Worm (Caenorhabditis elegans) whole organism, L3 larva: ENCODE measurements around the gene fbxa-126.

Source experiments
- ZK546.5 ChIP-seq: sonication (generic microtip); optimal IDR thresholded peaks from 2 replicates; lab custom pipeline; 2017; ENCODE audit warnings: missing biosample characterization, missing genetic modification characterization
- ceh-16 ChIP-seq: sonication (generic microtip); optimal IDR thresholded peaks from 2 replicates; lab custom pipeline; 2017; ENCODE audit warnings: missing biosample characterization, missing genetic modification characterization
- ceh-28 ChIP-seq: fragments of 150-350 bp; optimal IDR thresholded peaks from 2 replicates; lab custom pipeline; 2014; ENCODE audit warnings: missing biosample characterization, missing genetic modification reagents, missing genetic modification characterization
- ceh-9 ChIP-seq: sonication (generic microtip); optimal IDR thresholded peaks from 2 replicates; lab custom pipeline; 2018; ENCODE audit warnings: missing biosample characterization, missing genetic modification characterization
- daf-12 ChIP-seq: fragments of 150-350 bp; optimal IDR thresholded peaks from 2 replicates; lab custom pipeline; 2014; ENCODE audit warnings: missing biosample characterization, missing genetic modification reagents, missing genetic modification characterization
- egl-27 ChIP-seq: sonication (generic microtip); optimal IDR thresholded peaks from 4 replicates; lab custom pipeline; 2017; ENCODE audit warnings: missing biosample characterization, missing genetic modification reagents, missing genetic modification characterization
- egl-5 ChIP-seq: fragments of 150-350 bp; optimal IDR thresholded peaks from 2 replicates; lab custom pipeline; 2017; ENCODE audit warnings: missing biosample characterization, missing genetic modification reagents, missing genetic modification characterization, inconsistent platforms
- elt-1 ChIP-seq: fragments of 150-350 bp; optimal IDR thresholded peaks from 2 replicates; lab custom pipeline; 2014; ENCODE audit warnings: missing biosample characterization, missing genetic modification characterization
- elt-2 ChIP-seq: sonication (generic microtip); optimal IDR thresholded peaks from 2 replicates; lab custom pipeline; 2016; ENCODE audit warnings: missing genetic modification reagents, mild to moderate bottlenecking, missing genetic modification characterization, missing compliant biosample characterization
- elt-3 ChIP-seq, 3 experiments: fragments of 150-350 bp in 1 of 3; sonication (generic microtip) in 2 of 3; optimal IDR thresholded peaks; 2 replicates in 2 of 3; 4 replicates in 1 of 3; lab custom pipeline; 2014 to 2017; ENCODE audit warnings: missing biosample characterization in 3 of 3, missing genetic modification characterization in 3 of 3
- fkh-2 ChIP-seq: fragments of 150-350 bp; optimal IDR thresholded peaks from 2 replicates; lab custom pipeline; 2014; ENCODE audit warnings: missing biosample characterization, missing genetic modification reagents, missing genetic modification characterization
- jun-1 ChIP-seq: fragments of 150-350 bp; optimal IDR thresholded peaks from 2 replicates; lab custom pipeline; 2014; ENCODE audit warnings: missing biosample characterization, missing genetic modification reagents, missing genetic modification characterization
- lin-15B ChIP-seq: fragments of 150-350 bp; optimal IDR thresholded peaks from 2 replicates; lab custom pipeline; 2014; ENCODE audit warnings: missing biosample characterization, missing genetic modification characterization
- lin-39 ChIP-seq: fragments of 150-350 bp; optimal IDR thresholded peaks from 2 replicates; lab custom pipeline; 2018; ENCODE audit warnings: missing biosample characterization, missing genetic modification reagents, missing genetic modification characterization
- lsy-12 ChIP-seq: sonication (generic microtip); optimal IDR thresholded peaks from 2 replicates; lab custom pipeline; 2016; ENCODE audit warnings: mild to moderate bottlenecking, missing genetic modification characterization, missing compliant biosample characterization
- mdl-1 ChIP-seq: fragments of 150-350 bp; optimal IDR thresholded peaks from 2 replicates; lab custom pipeline; 2014; ENCODE audit warnings: missing biosample characterization, missing genetic modification characterization
- nfya-1 ChIP-seq: sonication (generic microtip); optimal IDR thresholded peaks from 2 replicates; lab custom pipeline; 2017; ENCODE audit warnings: missing genetic modification characterization, mild to moderate bottlenecking, missing compliant biosample characterization, antibody characterized with exemption, moderate library complexity; ENCODE audit not compliant: insufficient read depth
- nhr-12 ChIP-seq: fragments of 150-350 bp; optimal IDR thresholded peaks from 2 replicates; lab custom pipeline; 2014; ENCODE audit warnings: missing biosample characterization, missing genetic modification characterization
- nhr-23 ChIP-seq: fragments of 150-350 bp; optimal IDR thresholded peaks from 2 replicates; lab custom pipeline; 2014; ENCODE audit warnings: missing biosample characterization, missing genetic modification reagents, missing genetic modification characterization
- nhr-237 ChIP-seq: fragments of 150-350 bp; optimal IDR thresholded peaks from 2 replicates; lab custom pipeline; 2014; ENCODE audit warnings: missing biosample characterization, missing genetic modification characterization
- nhr-25 ChIP-seq: sonication (generic microtip); optimal IDR thresholded peaks from 2 replicates; lab custom pipeline; 2017; ENCODE audit warnings: missing biosample characterization, missing genetic modification characterization
- nhr-28 ChIP-seq: fragments of 150-350 bp; optimal IDR thresholded peaks from 2 replicates; lab custom pipeline; 2014; ENCODE audit warnings: missing biosample characterization, missing genetic modification characterization
- nhr-43 ChIP-seq: sonication (generic microtip); optimal IDR thresholded peaks from 2 replicates; lab custom pipeline; 2016; ENCODE audit warnings: mild to moderate bottlenecking, missing genetic modification characterization, missing compliant biosample characterization; ENCODE audit not compliant: poor library complexity, severe bottlenecking
- nhr-67 ChIP-seq: fragments of 150-350 bp; optimal IDR thresholded peaks from 2 replicates; lab custom pipeline; 2014; ENCODE audit warnings: missing biosample characterization, missing genetic modification characterization
- nhr-76 ChIP-seq: fragments of 150-350 bp; sonication (generic microtip); optimal IDR thresholded peaks from 5 replicates; lab custom pipeline; 2014; ENCODE audit warnings: missing biosample characterization, missing genetic modification characterization
- nhr-77 ChIP-seq: fragments of 150-350 bp; optimal IDR thresholded peaks from 2 replicates; lab custom pipeline; 2014; ENCODE audit warnings: missing biosample characterization, missing genetic modification characterization
- pha-4 ChIP-seq: fragments of 150-350 bp; optimal IDR thresholded peaks from 2 replicates; lab custom pipeline; 2014; ENCODE audit warnings: missing biosample characterization, missing genetic modification reagents, missing genetic modification characterization
- sea-2 ChIP-seq: fragments of 150-350 bp; sonication (generic microtip); optimal IDR thresholded peaks from 4 replicates; lab custom pipeline; 2014; ENCODE audit warnings: missing biosample characterization, missing genetic modification reagents, missing genetic modification characterization
- snpc-4 ChIP-seq: fragments of 150-350 bp; optimal IDR thresholded peaks from 2 replicates; lab custom pipeline; 2014; ENCODE audit warnings: missing biosample characterization, missing genetic modification characterization
- tbx-2 ChIP-seq: sonication (generic microtip); optimal IDR thresholded peaks from 2 replicates; lab custom pipeline; 2016; ENCODE audit warnings: mild to moderate bottlenecking, missing genetic modification characterization, missing compliant biosample characterization
- zag-1 ChIP-seq: fragments of 150-350 bp; optimal IDR thresholded peaks from 2 replicates; lab custom pipeline; 2014; ENCODE audit warnings: missing biosample characterization, missing genetic modification characterization
- ztf-11 ChIP-seq: fragments of 150-350 bp; optimal IDR thresholded peaks from 2 replicates; lab custom pipeline; 2014; ENCODE audit warnings: missing biosample characterization, missing genetic modification characterization
- ztf-4 ChIP-seq: fragments of 150-350 bp; optimal IDR thresholded peaks from 2 replicates; lab custom pipeline; 2014; ENCODE audit warnings: missing biosample characterization, missing genetic modification characterization

fbxa-126 gene

DNA sequence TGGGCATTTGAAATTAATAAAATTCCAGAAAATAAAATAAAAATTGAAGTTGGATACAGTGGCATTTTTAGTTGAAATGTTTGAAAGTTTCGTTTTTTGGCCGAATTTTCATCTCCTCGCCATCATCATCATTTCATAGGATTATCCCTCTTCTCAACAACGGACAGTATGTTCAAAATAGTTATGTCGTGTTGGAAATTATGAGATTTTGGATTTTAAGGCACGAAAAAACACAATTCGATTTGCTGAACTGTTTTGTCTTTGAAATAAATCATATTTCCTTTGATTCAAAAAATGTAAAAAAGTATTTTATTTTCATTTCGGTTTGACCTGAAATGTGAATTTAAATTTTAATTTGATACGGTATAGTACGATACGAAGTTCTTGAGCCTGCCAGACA is 22.2 kb upstream of the fbxa-126 start, which contains the start of gene srlf-28:
srlf-28 (minus strand) TSS at position 101 of the 400 bp plus-strand sequence.
- TF ChIP-seq nhr-67 (tag; lab: Kevin White, UChicago) (no peak), snpc-4 (tag; lab: Kevin White, UChicago) (no peak), nhr-28 (tag; lab: Kevin White, UChicago) (no peak), lsy-12 (tag; lab: Kevin White, UChicago) (no peak), sea-2 (GFP tag; lab: Kevin White, UChicago) (no peak), daf-12 (tag; lab: Kevin White, UChicago) (no peak), egl-27 (tag; lab: Kevin White, UChicago) (no peak), ztf-4 (tag; lab: Kevin White, UChicago) (no peak), lin-15B (no peak), nhr-76 (no peak), pha-4 (tag; lab: Kevin White, UChicago) (no peak), ZK546.5 (tag; lab: Kevin White, UChicago) (no peak), nhr-23 (tag; lab: Kevin White, UChicago) (no peak), egl-5 (tag; lab: Kevin White, UChicago) (no peak), elt-2 (tag; lab: Kevin White, UChicago) (no peak), mdl-1 (tag; lab: Kevin White, UChicago) (no peak), tbx-2 (tag; lab: Kevin White, UChicago) (no peak), nhr-77 (tag; lab: Kevin White, UChicago) (no peak), nhr-12 (tag; lab: Kevin White, UChicago) (no peak)
- TF ChIP-seq, all 47 proteins: peak for 0

DNA sequence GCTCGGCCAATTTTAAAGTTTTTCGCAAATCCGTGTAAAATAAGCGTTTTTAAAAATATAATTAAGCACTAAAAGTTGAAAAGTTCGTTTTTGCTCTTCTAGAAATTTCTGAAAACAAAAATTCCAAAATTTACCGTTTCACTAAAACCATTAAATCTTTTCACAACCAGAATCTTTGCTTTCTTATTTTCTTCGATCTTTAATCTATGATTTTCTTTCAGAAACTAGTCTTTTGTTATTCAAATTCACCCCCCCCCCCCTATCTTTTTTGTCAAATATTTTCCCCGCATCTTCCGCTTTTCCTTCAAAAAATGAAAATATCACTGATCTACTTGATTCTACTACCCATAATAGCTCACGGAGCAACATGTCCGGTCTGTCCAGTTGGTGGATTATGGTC is 18.1 kb upstream of the fbxa-126 start, which contains the start of gene Y67A10A.11:
Y67A10A.11 (plus strand) TSS at position 301 of the 400 bp plus-strand sequence.
- TF ChIP-seq nhr-28 (tag; lab: Kevin White, UChicago) (no peak), nhr-77 (tag; lab: Kevin White, UChicago) (no peak), egl-5 (tag; lab: Kevin White, UChicago) (no peak), nhr-25 (tag; lab: Kevin White, UChicago) (no peak), fkh-2 (tag; lab: Kevin White, UChicago) (no peak), ceh-9 (tag; lab: Kevin White, UChicago) (no peak), ZK546.5 (tag; lab: Kevin White, UChicago) (no peak), ztf-4 (tag; lab: Kevin White, UChicago) (no peak), nhr-43 (tag; lab: Kevin White, UChicago) (no peak), lin-15B (no peak)

DNA sequence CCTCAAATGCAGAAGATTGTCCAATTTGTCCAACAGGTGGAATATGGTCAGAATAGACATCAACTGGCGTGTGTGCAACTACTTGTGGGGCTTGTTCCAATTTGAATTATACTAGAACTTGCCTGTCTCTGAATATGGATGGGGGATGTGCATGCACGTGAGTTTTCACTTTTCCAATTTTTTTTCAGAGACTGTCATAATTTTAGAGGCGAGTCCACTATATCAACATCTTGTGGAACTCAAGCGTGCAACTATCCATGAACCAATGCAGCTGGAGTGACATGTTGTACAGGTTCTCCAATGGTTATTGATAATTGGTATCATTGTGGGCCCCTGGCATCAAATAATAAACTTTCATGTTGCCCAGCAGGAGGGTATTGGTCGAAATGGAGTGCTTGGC is 16.2 kb upstream of the fbxa-126 start, which contains the start of gene Y67A10A.2:
Y67A10A.2 (plus strand) TSS at position 301 of the 400 bp plus-strand sequence.
- TF ChIP-seq nhr-43 (tag; lab: Kevin White, UChicago) (no peak), elt-2 (tag; lab: Kevin White, UChicago) (no peak), snpc-4 (tag; lab: Kevin White, UChicago) (no peak), nhr-12 (tag; lab: Kevin White, UChicago) (no peak), nfya-1 (no peak), elt-1 (no peak), lin-39 (no peak), nhr-76 (no peak), nhr-77 (tag; lab: Kevin White, UChicago) (no peak), ceh-28 (tag; lab: Kevin White, UChicago) (no peak)

DNA sequence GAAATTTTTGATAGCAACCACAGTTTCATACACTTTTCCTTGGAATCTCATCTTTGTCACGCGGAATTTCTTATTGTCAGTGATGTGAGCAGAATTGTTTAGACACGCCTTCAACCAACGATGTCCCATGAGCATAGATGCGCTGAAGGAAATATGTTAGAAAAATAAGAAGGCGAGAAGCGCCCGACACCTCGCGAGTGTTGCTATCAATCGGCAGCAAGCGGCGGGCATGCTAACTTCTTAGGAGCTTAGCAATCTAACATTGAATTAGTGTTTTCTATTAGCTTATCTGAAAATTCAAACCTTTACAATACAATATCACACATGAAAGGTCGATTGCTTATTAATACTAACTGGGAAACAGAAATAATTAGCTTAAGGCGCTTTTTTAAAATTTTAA is 14.2 kb upstream of the fbxa-126 start:
- no peak for TF ChIP-seq daf-12 (tag; lab: Kevin White, UChicago)
- TF ChIP-seq ztf-11 (tag; lab: Kevin White, UChicago) = no peak
- TF ChIP-seq nhr-237 (tag; lab: Kevin White, UChicago) = no peak
- TF ChIP-seq nhr-76 = no peak
- no peak for TF ChIP-seq nhr-12 (tag; lab: Kevin White, UChicago)
- TF ChIP-seq fkh-2 (tag; lab: Kevin White, UChicago) = no peak
- TF ChIP-seq zag-1 (tag; lab: Kevin White, UChicago) = no peak
- no peak for TF ChIP-seq elt-3 (tag; optimal IDR thresholded peaks at IDR 0.05; lab: Kevin White, UChicago)
- no peak for TF ChIP-seq ceh-16
- no peak for TF ChIP-seq ztf-4 (tag; lab: Kevin White, UChicago)
- no peak for TF ChIP-seq mdl-1 (tag; lab: Kevin White, UChicago)
- TF ChIP-seq jun-1 (tag; lab: Kevin White, UChicago) = no peak
- TF ChIP-seq, all 47 proteins: peak for 0
